Fruit fly (Drosophila melanogaster) whole organism, prepupa: Measurements from ENCODE around the gene Mgat2.

Experiments
- Blimp-1 ChIP-seq: fragments of 200-800 bp; sonication (Bioruptor generic); optimal IDR thresholded peaks from 3 replicates; lab custom pipeline; 2017; ENCODE audit warnings: missing biosample characterization, missing genetic modification characterization, mild to moderate bottlenecking, moderate library complexity, missing genetic modification reagents
- CG10631 ChIP-seq: fragments of 200-800 bp; sonication (Bioruptor generic); optimal IDR thresholded peaks from 2 replicates; lab custom pipeline; 2016; ENCODE audit warnings: missing biosample characterization, missing genetic modification characterization
- CG10669 ChIP-seq: fragments of 200-800 bp; sonication (Bioruptor generic); optimal IDR thresholded peaks from 3 replicates; lab custom pipeline; 2018; ENCODE audit warnings: missing biosample characterization, mild to moderate bottlenecking, missing genetic modification characterization, moderate library complexity
- CG11294 ChIP-seq: fragments of 200-800 bp; sonication (Bioruptor generic); IDR thresholded peaks from 2 replicates; pipeline ENCODE4 v1.3.6; 2022; ENCODE audit warnings: missing biosample characterization, missing genetic modification characterization
- CG11762 ChIP-seq: fragments of 200-800 bp; sonication (Bioruptor generic); optimal IDR thresholded peaks from 3 replicates; lab custom pipeline; 2016; ENCODE audit warnings: missing biosample characterization, missing genetic modification characterization; ENCODE audit not compliant: insufficient read depth
- CG15336 ChIP-seq: fragments of 200-800 bp; sonication (Bioruptor generic); IDR thresholded peaks from 2 replicates; pipeline ENCODE4 v1.3.6; 2022; ENCODE audit warnings: missing biosample characterization, missing genetic modification characterization
- CG1621 ChIP-seq: fragments of 200-800 bp; sonication (Bioruptor generic); optimal IDR thresholded peaks from 3 replicates; lab custom pipeline; 2018; ENCODE audit warnings: missing biosample characterization, mild to moderate bottlenecking, missing genetic modification characterization
- CG16779 ChIP-seq: fragments of 200-800 bp; sonication (Bioruptor generic); optimal IDR thresholded peaks from 3 replicates; lab custom pipeline; 2017; ENCODE audit warnings: missing biosample characterization, mild to moderate bottlenecking, missing genetic modification characterization
- CG3032 ChIP-seq: fragments of 200-800 bp; optimal IDR thresholded peaks from 2 replicates; lab custom pipeline; 2019; ENCODE audit warnings: missing biosample characterization, mild to moderate bottlenecking, missing genetic modification characterization, moderate library complexity
- CG31627 ChIP-seq: fragments of 200-800 bp; sonication (Bioruptor generic); optimal IDR thresholded peaks from 3 replicates; lab custom pipeline; 2016; ENCODE audit warnings: missing biosample characterization, missing genetic modification characterization
- CG3919 ChIP-seq: fragments of 200-800 bp; sonication (Bioruptor generic); optimal IDR thresholded peaks from 3 replicates; lab custom pipeline; 2016; ENCODE audit warnings: missing biosample characterization, missing genetic modification characterization
- CG4318 ChIP-seq: fragments of 200-800 bp; sonication (Bioruptor generic); optimal IDR thresholded peaks from 3 replicates; lab custom pipeline; 2017; ENCODE audit warnings: missing biosample characterization, mild to moderate bottlenecking, missing genetic modification characterization
- CG6163 ChIP-seq: fragments of 200-800 bp; sonication (Bioruptor generic); IDR thresholded peaks from 3 replicates; pipeline ENCODE4 v1.3.6; 2022; ENCODE audit warnings: missing biosample characterization, missing genetic modification characterization
- CG6276 ChIP-seq: fragments of 200-800 bp; sonication (Bioruptor generic); optimal IDR thresholded peaks from 2 replicates; lab custom pipeline; 2017; ENCODE audit warnings: missing biosample characterization, mild to moderate bottlenecking, missing genetic modification characterization
- CG6792 ChIP-seq: fragments of 200-800 bp; sonication (Bioruptor generic); optimal IDR thresholded peaks from 3 replicates; lab custom pipeline; 2016; ENCODE audit warnings: missing biosample characterization, missing genetic modification characterization
- CG6808 ChIP-seq: fragments of 200-800 bp; sonication (Bioruptor generic); optimal IDR thresholded peaks from 3 replicates; lab custom pipeline; 2017; ENCODE audit warnings: missing biosample characterization, missing genetic modification characterization, mild to moderate bottlenecking, moderate library complexity, missing genetic modification reagents
- CG7368 ChIP-seq: fragments of 200-800 bp; sonication (Bioruptor generic); optimal IDR thresholded peaks from 3 replicates; lab custom pipeline; 2016; ENCODE audit warnings: missing biosample characterization, missing genetic modification characterization
- CG8319 ChIP-seq: fragments of 200-800 bp; sonication (Bioruptor generic); optimal IDR thresholded peaks from 3 replicates; lab custom pipeline; 2016; ENCODE audit warnings: missing biosample characterization, missing genetic modification characterization
- CG8632 ChIP-seq: fragments of 200-800 bp; sonication (Bioruptor generic); optimal IDR thresholded peaks from 3 replicates; lab custom pipeline; 2016; ENCODE audit warnings: missing biosample characterization, missing genetic modification characterization
- CG9139 ChIP-seq: fragments of 200-800 bp; sonication (Bioruptor generic); optimal IDR thresholded peaks from 3 replicates; lab custom pipeline; 2017; ENCODE audit warnings: missing biosample characterization, mild to moderate bottlenecking, missing genetic modification characterization
- Eip75B ChIP-seq: fragments of 200-800 bp; sonication (Bioruptor generic); optimal IDR thresholded peaks from 3 replicates; lab custom pipeline; 2016; ENCODE audit warnings: missing biosample characterization, missing genetic modification characterization
- Eip93F ChIP-seq: fragments of 200-800 bp; sonication (Bioruptor generic); optimal IDR thresholded peaks from 2 replicates; lab custom pipeline; 2016; ENCODE audit warnings: missing biosample characterization, mild to moderate bottlenecking, missing genetic modification characterization
- Ets21C ChIP-seq: fragments of 200-800 bp; sonication (Bioruptor generic); optimal IDR thresholded peaks from 3 replicates; lab custom pipeline; 2016; ENCODE audit warnings: missing biosample characterization, missing genetic modification characterization
- Ets96B ChIP-seq: fragments of 200-800 bp; optimal IDR thresholded peaks from 2 replicates; lab custom pipeline; 2019; ENCODE audit warnings: missing biosample characterization, mild to moderate bottlenecking, missing genetic modification characterization, moderate library complexity
- Gug ChIP-seq: fragments of 200-800 bp; sonication (Bioruptor generic); IDR thresholded peaks from 2 replicates; pipeline ENCODE4 v1.3.6; 2022; ENCODE audit warnings: missing biosample characterization, missing genetic modification characterization
- Hr38 ChIP-seq: sonication (Bioruptor generic); optimal IDR thresholded peaks from 2 replicates; lab custom pipeline; 2016; ENCODE audit warnings: missing biosample characterization, missing genetic modification characterization
- Hr39 ChIP-seq: fragments of 200-800 bp; sonication (Bioruptor generic); optimal IDR thresholded peaks from 2 replicates; lab custom pipeline; 2016; ENCODE audit warnings: missing biosample characterization, missing genetic modification characterization
- Met ChIP-seq: fragments of 200-800 bp; sonication (Bioruptor generic); optimal IDR thresholded peaks from 3 replicates; lab custom pipeline; 2016; ENCODE audit warnings: missing biosample characterization, missing genetic modification characterization
- OdsH ChIP-seq: fragments of 200-800 bp; sonication (Bioruptor generic); optimal IDR thresholded peaks from 3 replicates; lab custom pipeline; 2016; ENCODE audit warnings: missing biosample characterization, missing genetic modification characterization
- Sox102F ChIP-seq: fragments of 200-800 bp; sonication (Bioruptor generic); optimal IDR thresholded peaks from 2 replicates; lab custom pipeline; 2016; ENCODE audit warnings: missing biosample characterization, mild to moderate bottlenecking, missing genetic modification characterization
- Sox14 ChIP-seq: fragments of 200-800 bp; sonication (Bioruptor generic); optimal IDR thresholded peaks from 3 replicates; lab custom pipeline; 2016; ENCODE audit warnings: missing biosample characterization, missing genetic modification characterization
- Sox15 ChIP-seq: fragments of 200-800 bp; sonication (Bioruptor generic); optimal IDR thresholded peaks from 3 replicates; lab custom pipeline; 2016; ENCODE audit warnings: missing biosample characterization, missing genetic modification characterization
- achi ChIP-seq: fragments of 200-800 bp; sonication (Bioruptor generic); optimal IDR thresholded peaks from 3 replicates; lab custom pipeline; 2016; ENCODE audit warnings: missing biosample characterization, missing genetic modification characterization
- acj6 ChIP-seq: fragments of 200-800 bp; sonication (Bioruptor generic); optimal IDR thresholded peaks from 3 replicates; lab custom pipeline; 2016; ENCODE audit warnings: missing biosample characterization, missing genetic modification characterization
- dsx ChIP-seq: fragments of 200-800 bp; optimal IDR thresholded peaks from 3 replicates; lab custom pipeline; 2019; ENCODE audit warnings: missing biosample characterization, mild to moderate bottlenecking, missing genetic modification characterization, moderate library complexity; ENCODE audit not compliant: poor library complexity, severe bottlenecking
- eg ChIP-seq: fragments of 200-800 bp; sonication (Bioruptor generic); IDR thresholded peaks from 3 replicates; pipeline ENCODE4 v1.3.6; 2022; ENCODE audit warnings: missing biosample characterization, missing genetic modification characterization
- esn ChIP-seq: fragments of 200-800 bp; sonication (Bioruptor generic); optimal IDR thresholded peaks from 2 replicates; lab custom pipeline; 2016; ENCODE audit warnings: missing biosample characterization, mild to moderate bottlenecking, missing genetic modification characterization, moderate library complexity
- fd59A ChIP-seq: fragments of 200-800 bp; sonication (Bioruptor generic); optimal IDR thresholded peaks from 2 replicates; lab custom pipeline; 2017; ENCODE audit warnings: missing biosample characterization, mild to moderate bottlenecking, missing genetic modification characterization, missing genetic modification reagents
- fd85E ChIP-seq: fragments of 200-800 bp; sonication (Bioruptor generic); optimal IDR thresholded peaks from 3 replicates; lab custom pipeline; 2016; ENCODE audit warnings: missing biosample characterization, missing genetic modification characterization
- fkh ChIP-seq: fragments of 200-800 bp; sonication (Bioruptor generic); optimal IDR thresholded peaks from 3 replicates; lab custom pipeline; 2017; ENCODE audit warnings: missing biosample characterization, mild to moderate bottlenecking, missing genetic modification characterization, moderate library complexity
- lz ChIP-seq: fragments of 200-800 bp; sonication (Bioruptor generic); optimal IDR thresholded peaks from 3 replicates; lab custom pipeline; 2016; ENCODE audit warnings: missing biosample characterization, missing genetic modification characterization
- salr ChIP-seq, 2 experiments: fragments of 200-800 bp; sonication (Bioruptor generic); optimal IDR thresholded peaks; 3 replicates each; lab custom pipeline; 2016 to 2018; ENCODE audit warnings: missing biosample characterization in 2 of 2, missing genetic modification characterization in 2 of 2, mild to moderate bottlenecking in 1 of 2
- spab ChIP-seq: fragments of 200-800 bp; sonication (Bioruptor generic); optimal IDR thresholded peaks from 2 replicates; lab custom pipeline; 2017; ENCODE audit warnings: missing biosample characterization, mild to moderate bottlenecking, missing genetic modification characterization, missing genetic modification reagents
- ss ChIP-seq, 2 experiments: fragments of 200-800 bp; sonication (Bioruptor generic); optimal IDR thresholded peaks; 2 replicates in 1 of 2; 3 replicates in 1 of 2; lab custom pipeline; 2017 to 2018; ENCODE audit warnings: mild to moderate bottlenecking in 2 of 2, missing biosample characterization in 2 of 2, missing genetic modification characterization in 2 of 2, moderate library complexity in 1 of 2
- svp ChIP-seq: fragments of 200-800 bp; sonication (Bioruptor generic); peaks from one replicate; lab custom pipeline; 2016; ENCODE audit warnings: missing biosample characterization, missing genetic modification characterization
- topi ChIP-seq: fragments of 200-800 bp; sonication (Bioruptor generic); optimal IDR thresholded peaks from 3 replicates; lab custom pipeline; 2016; ENCODE audit warnings: missing biosample characterization, missing genetic modification characterization

Mgat2 gene

DNA sequence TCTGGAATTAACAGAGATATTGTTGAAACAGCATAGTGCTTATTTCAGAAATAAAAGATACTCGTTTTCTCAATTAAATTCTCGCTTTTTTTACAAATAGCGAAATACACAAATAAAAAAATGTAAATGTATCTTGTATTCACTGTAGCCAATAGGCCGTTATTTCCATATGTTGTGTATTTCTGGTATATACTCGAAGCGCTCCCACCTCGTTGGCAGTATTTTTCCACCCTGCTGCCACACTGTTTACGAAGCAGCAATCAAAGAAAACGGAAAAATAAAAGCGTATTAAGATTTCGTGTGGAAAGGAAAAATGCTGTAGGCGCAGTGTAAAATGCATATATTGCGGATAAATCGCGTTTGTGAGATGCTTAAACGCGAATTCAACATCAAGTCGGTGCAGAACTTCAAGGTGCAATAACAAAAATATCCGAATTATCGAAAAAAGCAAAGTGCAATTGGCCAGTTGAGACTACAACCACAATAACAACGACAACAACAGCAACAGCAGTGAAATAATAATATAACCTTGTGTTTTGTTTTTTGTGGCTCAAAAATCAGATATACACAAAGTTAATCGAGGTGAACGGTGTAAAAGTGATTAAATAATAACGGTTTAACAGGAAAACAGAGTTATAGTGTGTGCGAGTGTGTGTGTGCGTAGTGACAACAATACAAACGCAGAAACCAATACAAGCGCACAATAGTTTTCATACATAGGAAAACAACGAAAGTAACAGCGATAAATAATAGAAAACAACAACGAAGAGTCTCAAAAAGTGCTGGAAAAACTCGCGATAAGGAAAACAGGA lies 36.2 kb upstream of the Mgat2 start, which contains the start of gene sima (continued):
- TF ChIP-seq CG3919 (GFP tag; lab: Kevin White, UChicago), result peak; percentile 41
- TF ChIP-seq ss (GFP tag; optimal IDR thresholded peaks at IDR 0.05; lab: Kevin White, UChicago), result peak; percentile 31 to 41
- TF ChIP-seq CG6276 (GFP tag; lab: Kevin White, UChicago), result peak; percentile 14
- TF ChIP-seq CG15336 (GFP tag; lab: Robert Waterston, UW), result peak; percentile 46; the same call in 1 of the 2 replicates
- no peak for TF ChIP-seq salr (GFP tag; optimal IDR thresholded peaks at IDR 0.05; lab: Kevin White, UChicago)
- no peak for TF ChIP-seq CG4318 (GFP tag; lab: Kevin White, UChicago)
- TF ChIP-seq Sox14, result peak; percentile 6
- no peak for TF ChIP-seq CG11762
- no peak for TF ChIP-seq Sox102F (GFP tag; lab: Kevin White, UChicago)
- peak; percentile 36 for TF ChIP-seq Hr39
- peak; percentile 6 for TF ChIP-seq acj6 (GFP tag; lab: Kevin White, UChicago)
- no peak for TF ChIP-seq Hr38
- no peak for TF ChIP-seq fd59A
- TF ChIP-seq esn, result peak; percentile 19
- no peak for TF ChIP-seq CG3032 (tag; lab: Kevin White, UChicago)
- no peak for TF ChIP-seq CG10669 (GFP tag; lab: Kevin White, UChicago)
- TF ChIP-seq dsx (GFP tag; lab: Kevin White, UChicago), result no peak
- TF ChIP-seq CG9139 (GFP tag; lab: Kevin White, UChicago), result peak; percentile 28
- peak; percentile 41 for TF ChIP-seq lz (GFP tag; lab: Kevin White, UChicago)
- TF ChIP-seq CG10631, result no peak
- TF ChIP-seq CG6163 (GFP tag; lab: Robert Waterston, UW), result peak; percentile 61
- peak; percentile 1 for TF ChIP-seq Blimp-1 (GFP tag; lab: Kevin White, UChicago)
- 0 out of 2 replicates have a peak, but pooled peaks have one; percentile 17 for TF ChIP-seq CG11294
- TF ChIP-seq CG8632, result no peak
- TF ChIP-seq fd85E (GFP tag; lab: Kevin White, UChicago), result no peak
- TF ChIP-seq CG6792 (GFP tag; lab: Kevin White, UChicago), result no peak

DNA sequence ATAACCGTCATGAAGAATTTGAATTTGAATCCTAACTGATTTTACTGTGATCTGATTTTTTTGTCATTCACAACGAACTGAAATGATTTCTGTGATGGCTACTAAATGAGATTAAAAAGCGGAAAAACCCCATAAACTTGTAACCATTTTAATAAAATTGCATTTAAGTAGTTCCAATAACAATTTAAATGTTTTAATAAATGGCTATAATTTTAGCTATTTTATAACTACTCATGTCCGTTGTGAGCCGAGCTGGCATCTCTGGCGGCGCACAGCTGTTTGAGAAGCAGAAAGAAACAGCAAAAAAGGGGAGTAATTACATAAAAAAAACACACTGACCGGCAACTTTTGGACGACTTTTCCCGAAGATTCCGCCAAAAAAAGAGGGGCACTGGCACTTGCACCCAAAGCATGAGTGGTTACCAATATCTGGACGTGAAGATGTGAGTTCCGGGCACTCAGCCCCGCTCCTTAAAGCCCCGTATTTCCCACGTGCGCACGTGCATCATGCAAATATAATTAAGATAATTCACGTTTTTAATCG lies 34.6 kb upstream of the Mgat2 start, which contains the start of the genes CG7950 and Rpp14a:
TSS of gene CG7950 (plus strand) at position 268 of the 544 bp plus-strand sequence.
TSS of gene Rpp14a (plus strand) at position 268 of the 544 bp plus-strand sequence.
- TF ChIP-seq topi (GFP tag; lab: Kevin White, UChicago) (peak; percentile 80), Met (GFP tag; lab: Kevin White, UChicago) (peak; percentile 83), spab (GFP tag; lab: Kevin White, UChicago) (no peak), svp (GFP tag; lab: Kevin White, UChicago) (peak; percentile 87), Eip75B (GFP tag; lab: Kevin White, UChicago) (peak; percentile 86), CG1621 (peak; percentile 78), Sox14 (peak; percentile 91), Ets21C (GFP tag; lab: Kevin White, UChicago) (peak; percentile 84), CG8319 (GFP tag; lab: Kevin White, UChicago) (peak; percentile 60), CG15336 (GFP tag; lab: Robert Waterston, UW) (peak; percentile 75), CG6276 (GFP tag; lab: Kevin White, UChicago) (no peak), Sox15 (GFP tag; lab: Kevin White, UChicago) (peak; percentile 63), salr (GFP tag; optimal IDR thresholded peaks at IDR 0.05; lab: Kevin White, UChicago) (peak; percentile 66 to 71), CG6163 (GFP tag; lab: Robert Waterston, UW) (peak; percentile 91), CG16779 (tag; lab: Kevin White, UChicago) (peak; percentile 61), CG7368 (GFP tag; lab: Kevin White, UChicago) (peak; percentile 67), eg (GFP tag; lab: Robert Waterston, UW) (peak; percentile 93), fd59A (peak; percentile 53), CG6808 (GFP tag; lab: Kevin White, UChicago) (peak; percentile 49), CG31627 (peak; percentile 91), Hr39 (peak; percentile 90), achi (GFP tag; lab: Kevin White, UChicago) (peak; percentile 86), Hr38 (peak; percentile 72), CG10631 (peak; percentile 79), dsx (GFP tag; lab: Kevin White, UChicago) (peak; percentile 71), Ets96B (tag; lab: Kevin White, UChicago) (peak; percentile 79), OdsH (GFP tag; lab: Kevin White, UChicago) (peak; percentile 89), Eip93F (peak; percentile 77), Gug (peak; percentile 76), CG4318 (GFP tag; lab: Kevin White, UChicago) (no peak), fkh (GFP tag; lab: Kevin White, UChicago) (no peak)
